Worm (Caenorhabditis elegans): ENCODE data around the gene K01F9.2.

K01F9.2 gene

ce11 chrIII:8901078-8901477, 24.1 kb upstream of the K01F9.2 start:
- peak; percentile 8 for TF ChIP-seq ceh-31 (tag; optimal IDR thresholded peaks at IDR 0.05)
- TF ChIP-seq ref-2 (tag; optimal IDR thresholded peaks at IDR 0.05), result peak; percentile 45
- TF ChIP-seq tbx-2 (tag; optimal IDR thresholded peaks at IDR 0.05), result peak; percentile 11

DNA sequence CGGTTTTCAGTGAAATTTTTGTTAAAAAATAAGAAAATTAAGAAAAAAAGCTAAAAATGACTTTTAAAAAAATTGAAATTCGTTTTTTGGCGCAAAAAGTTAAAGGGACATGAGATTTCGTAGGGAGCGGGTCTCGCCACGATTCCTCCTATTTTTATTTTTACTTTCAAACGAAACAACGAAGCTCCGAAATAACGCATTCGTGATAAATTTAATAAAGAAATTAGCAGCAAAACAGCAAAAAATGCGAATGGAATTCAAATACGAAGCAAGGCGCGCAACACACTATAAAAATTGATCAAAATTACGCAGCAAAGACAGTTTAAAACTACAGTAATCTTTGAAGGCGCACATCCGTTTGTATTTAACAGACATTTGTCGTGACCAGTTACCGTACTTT, 22.8 kb upstream of the K01F9.2 start:
- peak; percentile 56 for TF ChIP-seq unc-42 (tag; optimal IDR thresholded peaks at IDR 0.05)
- no peak for TF ChIP-seq fkh-10 (GFP tag; optimal IDR thresholded peaks at IDR 0.05)
- TF ChIP-seq nfya-1 (tag; optimal IDR thresholded peaks at IDR 0.05), result no peak
- no peak for TF ChIP-seq sdc-2 (tag; optimal IDR thresholded peaks at IDR 0.05)

ce11 chrIII:8894782-8895181, 17.9 kb upstream of the K01F9.2 start, which contains the start of gene asna-1:
Gene asna-1 (plus strand): TSS chrIII:8895082.
- TF ChIP-seq ceh-34 (tag; optimal IDR thresholded peaks at IDR 0.05) (no peak), ceh-48 (tag; optimal IDR thresholded peaks at IDR 0.05) (no peak), pros-1 (tag; optimal IDR thresholded peaks at IDR 0.05) (no peak), ceh-31 (tag; optimal IDR thresholded peaks at IDR 0.05) (no peak), rnt-1 (tag; optimal IDR thresholded peaks at IDR 0.05) (no peak), ceh-45 (GFP tag; IDR thresholded peaks at IDR 0.05) (no peak), K02D7.2 (tag; optimal IDR thresholded peaks at IDR 0.05) (no peak), pha-2 (tag; optimal IDR thresholded peaks at IDR 0.05) (no peak), C08G9.2 (tag; optimal IDR thresholded peaks at IDR 0.05) (no peak), eyg-1 (tag; optimal IDR thresholded peaks at IDR 0.05) (no peak), ref-2 (tag; optimal IDR thresholded peaks at IDR 0.05) (no peak), tbx-7 (tag; optimal IDR thresholded peaks at IDR 0.05) (no peak), ceh-18 (tag; optimal IDR thresholded peaks at IDR 0.05) (no peak), sdc-2 (tag; optimal IDR thresholded peaks at IDR 0.05) (no peak), syd-9 (tag; optimal IDR thresholded peaks at IDR 0.05) (no peak), T23F11.4 (GFP tag; optimal IDR thresholded peaks at IDR 0.05) (no peak), ceh-24 (tag; optimal IDR thresholded peaks at IDR 0.05) (no peak), ama-1 (optimal IDR thresholded peaks at IDR 0.05) (no peak), K09A11.1 (tag; optimal IDR thresholded peaks at IDR 0.05; ENCODE audit: insufficient read depth) (no peak)

DNA sequence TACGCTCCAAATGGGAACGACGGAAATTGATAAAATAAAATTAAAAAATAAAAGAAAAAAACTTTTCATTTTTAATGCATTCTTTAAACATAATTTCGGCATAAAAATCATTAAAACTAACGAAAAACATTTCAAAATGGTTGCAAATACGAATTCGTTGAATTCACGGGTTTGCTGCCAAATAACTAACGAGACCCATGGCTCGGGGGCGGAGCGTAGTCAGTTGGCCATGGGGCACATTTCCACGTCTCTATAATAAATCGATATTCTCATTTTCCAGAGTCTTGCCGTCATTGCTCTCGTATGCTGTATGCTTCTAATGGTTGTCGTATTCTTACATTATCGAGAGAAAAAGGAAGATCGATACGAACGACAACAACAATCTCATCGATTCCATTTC, 16.5 kb upstream of the K01F9.2 start, which contains the start of gene ZK637.4:
Gene ZK637.4 (plus strand): TSS at position 301 of the 400 bp plus-strand sequence.
- no peak for TF ChIP-seq dmd-4 (tag; optimal IDR thresholded peaks at IDR 0.05; ENCODE audit: borderline replicate concordance)
- TF ChIP-seq ahr-1 (tag; optimal IDR thresholded peaks at IDR 0.05), result no peak
- TF ChIP-seq odd-2 (tag; optimal IDR thresholded peaks at IDR 0.05), result no peak
- no peak for TF ChIP-seq madf-2 (tag; optimal IDR thresholded peaks at IDR 0.05)
- no peak for TF ChIP-seq K09A11.1 (tag; optimal IDR thresholded peaks at IDR 0.05; ENCODE audit: insufficient read depth)
- TF ChIP-seq ceh-31 (tag; optimal IDR thresholded peaks at IDR 0.05), result no peak
- no peak for TF ChIP-seq dve-1 (tag; optimal IDR thresholded peaks at IDR 0.05)
- TF ChIP-seq sdc-2 (tag; optimal IDR thresholded peaks at IDR 0.05), result no peak
- no peak for TF ChIP-seq C38D4.7 (GFP tag; optimal IDR thresholded peaks at IDR 0.05)
- TF ChIP-seq unc-55 (GFP tag; optimal IDR thresholded peaks at IDR 0.05), result no peak
- no peak for TF ChIP-seq lin-11 (tag; optimal IDR thresholded peaks at IDR 0.05)
- no peak for TF ChIP-seq fkh-10 (GFP tag; optimal IDR thresholded peaks at IDR 0.05)
- TF ChIP-seq C08G9.2 (tag; optimal IDR thresholded peaks at IDR 0.05), result no peak
- no peak for TF ChIP-seq pha-2 (tag; optimal IDR thresholded peaks at IDR 0.05)
- no peak for TF ChIP-seq unc-86 (tag; optimal IDR thresholded peaks at IDR 0.05)
- no peak for TF ChIP-seq elt-2 (tag; optimal IDR thresholded peaks at IDR 0.05)
- no peak for TF ChIP-seq unc-42 (tag; optimal IDR thresholded peaks at IDR 0.05)
- no peak for TF ChIP-seq nhr-11 (tag; optimal IDR thresholded peaks at IDR 0.05)
- no peak for TF ChIP-seq Y22D7AL.16 (tag; optimal IDR thresholded peaks at IDR 0.05)

ce11 chrIII:8889931-8890330, 13.0 kb upstream of the K01F9.2 start, which contains the start of gene lnkn-1:
Gene lnkn-1 (plus strand): TSS chrIII:8890231.
- no peak for TF ChIP-seq unc-3 (GFP tag; conservative IDR thresholded peaks at IDR 0.05)
- no peak for TF ChIP-seq unc-3 (tag; optimal IDR thresholded peaks at IDR 0.05)
- TF ChIP-seq sox-4 (tag; optimal IDR thresholded peaks at IDR 0.05), result no peak
- no peak for TF ChIP-seq pros-1 (tag; optimal IDR thresholded peaks at IDR 0.05)
- no peak for TF ChIP-seq ets-4 (tag; optimal IDR thresholded peaks at IDR 0.05)
- TF ChIP-seq pqm-1 (tag; optimal IDR thresholded peaks at IDR 0.05), result no peak
- no peak for TF ChIP-seq ceh-22 (tag; optimal IDR thresholded peaks at IDR 0.05)
- TF ChIP-seq tbx-7 (tag; optimal IDR thresholded peaks at IDR 0.05), result no peak
- TF ChIP-seq ceh-18 (tag; optimal IDR thresholded peaks at IDR 0.05), result no peak
